Fruit fly (Drosophila melanogaster) whole organism, embryonic: ENCODE results near the gene CG11700.

Source experiments
- Ada2b ChIP-seq: fragments of 200-800 bp; sonication (Bioruptor generic); IDR thresholded peaks from 2 replicates; pipeline ENCODE4 v1.3.6; 2022; ENCODE audit warnings: missing biosample characterization, missing genetic modification characterization
- Awh ChIP-seq: fragments of 200-800 bp; sonication (Bioruptor generic); IDR thresholded peaks from 2 replicates; pipeline ENCODE4, ENCODE4 v1.3.6; 2022; ENCODE audit warnings: missing biosample characterization, missing genetic modification characterization
- B-H1 ChIP-seq: fragments of 200-800 bp; sonication (Bioruptor generic); IDR thresholded peaks from 3 replicates; pipeline ENCODE4 v1.3.6; 2022; ENCODE audit warnings: missing biosample characterization, missing genetic modification characterization
- CG12659 ChIP-seq: fragments of 200-800 bp; sonication (Bioruptor generic); optimal IDR thresholded peaks from 3 replicates; lab custom pipeline; 2017; ENCODE audit warnings: mild to moderate bottlenecking, missing biosample characterization, missing genetic modification reagents, missing genetic modification characterization
- CG14965 ChIP-seq: fragments of 200-800 bp; sonication (Bioruptor generic); optimal IDR thresholded peaks from 2 replicates; lab custom pipeline; 2016; ENCODE audit warnings: missing biosample characterization, missing genetic modification characterization, borderline replicate concordance
- CG17186 ChIP-seq: fragments of 200-800 bp; sonication (Bioruptor generic); optimal IDR thresholded peaks from 3 replicates; lab custom pipeline; 2017; ENCODE audit warnings: missing biosample characterization, missing genetic modification reagents, missing genetic modification characterization
- CG17328 ChIP-seq: fragments of 200-800 bp; sonication (Bioruptor generic); IDR thresholded peaks from 2 replicates; pipeline ENCODE4 v1.3.6; 2022; ENCODE audit warnings: missing biosample characterization, missing genetic modification characterization
- CG17361 ChIP-seq: fragments of 200-800 bp; sonication (Bioruptor generic); IDR thresholded peaks from 3 replicates; pipeline ENCODE4 v1.3.6; 2022; ENCODE audit warnings: missing biosample characterization, missing genetic modification characterization
- CG30020 ChIP-seq: fragments of 200-800 bp; optimal IDR thresholded peaks from 2 replicates; lab custom pipeline; 2019; ENCODE audit warnings: missing biosample characterization, mild to moderate bottlenecking, missing genetic modification characterization, moderate library complexity
- CG30403 ChIP-seq: fragments of 200-800 bp; sonication (Bioruptor generic); optimal IDR thresholded peaks from 3 replicates; lab custom pipeline; 2016; ENCODE audit warnings: missing biosample characterization, missing genetic modification characterization
- CG31224 ChIP-seq: fragments of 200-800 bp; sonication (Bioruptor generic); IDR thresholded peaks from 2 replicates; pipeline ENCODE4 v1.3.6; 2022; ENCODE audit warnings: missing biosample characterization, missing genetic modification characterization
- CG31365 ChIP-seq: fragments of 200-800 bp; sonication (Bioruptor generic); optimal IDR thresholded peaks from 2 replicates; lab custom pipeline; 2018; ENCODE audit warnings: missing biosample characterization, mild to moderate bottlenecking, missing genetic modification characterization
- CG33213 ChIP-seq: fragments of 200-800 bp; sonication (Bioruptor generic); optimal IDR thresholded peaks from 3 replicates; lab custom pipeline; 2016; ENCODE audit warnings: missing biosample characterization, missing genetic modification characterization
- CG4730 ChIP-seq: fragments of 200-800 bp; sonication (Bioruptor generic); IDR thresholded peaks from 2 replicates; pipeline ENCODE4 v1.3.6; 2022; ENCODE audit warnings: missing biosample characterization, missing genetic modification characterization
- CG6254 ChIP-seq: fragments of 200-800 bp; sonication (Bioruptor generic); optimal IDR thresholded peaks from 3 replicates; lab custom pipeline; 2017; ENCODE audit warnings: mild to moderate bottlenecking, missing biosample characterization, missing genetic modification reagents, missing genetic modification characterization
- CG7987 ChIP-seq: fragments of 200-800 bp; sonication (Bioruptor generic); optimal IDR thresholded peaks from 2 replicates; lab custom pipeline; 2018; ENCODE audit warnings: missing biosample characterization, mild to moderate bottlenecking, missing genetic modification characterization, moderate library complexity
- CG8290 ChIP-seq, 3 experiments: fragments of 200-800 bp; sonication (Bioruptor generic); optimal IDR thresholded peaks; 2 replicates each; lab custom pipeline; 2016 to 2019; ENCODE audit warnings: missing biosample characterization in 3 of 3, missing genetic modification characterization in 3 of 3, mild to moderate bottlenecking in 2 of 3, moderate library complexity in 1 of 3
- CG9609 ChIP-seq: fragments of 200-800 bp; sonication (Bioruptor generic); optimal IDR thresholded peaks from 3 replicates; lab custom pipeline; 2016; ENCODE audit warnings: missing biosample characterization, missing genetic modification characterization
- CG9817 ChIP-seq: fragments of 200-800 bp; sonication (Bioruptor generic); optimal IDR thresholded peaks from 2 replicates; lab custom pipeline; 2018; ENCODE audit warnings: missing biosample characterization, mild to moderate bottlenecking, missing genetic modification characterization, moderate library complexity
- Dref ChIP-seq: fragments of 200-800 bp; sonication (Bioruptor generic); IDR thresholded peaks from 2 replicates; pipeline ENCODE4 v1.3.6; 2022; ENCODE audit warnings: missing biosample characterization, missing genetic modification characterization
- E2f1 ChIP-seq: fragments of 200-800 bp; sonication (Bioruptor generic); IDR thresholded peaks from 2 replicates; pipeline ENCODE4 v1.3.6; 2022; ENCODE audit warnings: missing biosample characterization, missing genetic modification characterization
- Eip74EF ChIP-seq, 2 experiments: fragments of 200-800 bp in 1 of 2; fragments of >200 bp in 1 of 2; sonication (Bioruptor generic) in 1 of 2; optimal IDR thresholded peaks; 2 replicates each; lab custom pipeline; 2017 to 2019; ENCODE audit warnings: missing biosample characterization in 2 of 2, missing genetic modification characterization in 2 of 2, mild to moderate bottlenecking in 1 of 2, moderate library complexity in 1 of 2
- Elba2 ChIP-seq: fragments of 200-800 bp; sonication (Bioruptor generic); optimal IDR thresholded peaks from 3 replicates; lab custom pipeline; 2016; ENCODE audit warnings: missing biosample characterization, missing genetic modification characterization
- Fer3 ChIP-seq: fragments of 200-800 bp; sonication (Bioruptor generic); optimal IDR thresholded peaks from 2 replicates; lab custom pipeline; 2018; ENCODE audit warnings: missing biosample characterization, mild to moderate bottlenecking, missing genetic modification characterization, moderate library complexity
- H15 ChIP-seq: fragments of 200-800 bp; sonication (Bioruptor generic); IDR thresholded peaks from 3 replicates; pipeline ENCODE4 v1.3.6; 2022; ENCODE audit warnings: missing biosample characterization, missing genetic modification characterization
- Hr78 ChIP-seq, 2 experiments: fragments of 200-800 bp in 1 of 2; fragments of >200 bp in 1 of 2; sonication (Bioruptor generic) in 1 of 2; optimal IDR thresholded peaks; 2 replicates each; lab custom pipeline; 2017 to 2019; ENCODE audit warnings: missing biosample characterization in 2 of 2, missing genetic modification characterization in 2 of 2, mild to moderate bottlenecking in 1 of 2, moderate library complexity in 1 of 2
- MBD-R2 ChIP-seq: fragments of 200-800 bp; sonication (Bioruptor generic); IDR thresholded peaks from 2 replicates; pipeline ENCODE4 v1.3.6; 2022; ENCODE audit warnings: missing biosample characterization, missing genetic modification characterization
- Max ChIP-seq: fragments of 200-800 bp; sonication (Bioruptor generic); optimal IDR thresholded peaks from 2 replicates; lab custom pipeline; 2016; ENCODE audit warnings: missing biosample characterization, mild to moderate bottlenecking, missing genetic modification characterization
- Nf-YB ChIP-seq: fragments of 200-800 bp; sonication (Bioruptor generic); optimal IDR thresholded peaks from 3 replicates; lab custom pipeline; 2019; ENCODE audit warnings: missing biosample characterization, mild to moderate bottlenecking, missing genetic modification characterization, moderate library complexity
- Rfx ChIP-seq: fragments of 200-800 bp; sonication (Bioruptor generic); IDR thresholded peaks from 2 replicates; pipeline ENCODE4 v1.3.6; 2022; ENCODE audit warnings: missing biosample characterization, missing genetic modification characterization
- Trl ChIP-seq, 3 experiments: fragments of >200 bp in 2 of 3; fragments of 200-800 bp in 1 of 3; sonication (Bioruptor generic) in 1 of 3; optimal IDR thresholded peaks; 2 replicates in 1 of 3; 3 replicates in 2 of 3; lab custom pipeline; 2016 to 2017; ENCODE audit warnings: missing biosample characterization in 1 of 3, missing genetic modification characterization in 1 of 3
- bowl ChIP-seq: fragments of 200-800 bp; sonication (Bioruptor generic); IDR thresholded peaks from 2 replicates; pipeline ENCODE4 v1.3.6; 2022; ENCODE audit warnings: missing biosample characterization, missing genetic modification characterization
- chinmo ChIP-seq: fragments of 200-800 bp; sonication (Bioruptor generic); IDR thresholded peaks from 4 replicates; pipeline ENCODE4 v1.3.6; 2022; ENCODE audit warnings: missing biosample characterization, missing genetic modification characterization; ENCODE audit not compliant: partially characterized antibody
- chn ChIP-seq: fragments of 200-800 bp; sonication (Bioruptor generic); optimal IDR thresholded peaks from 2 replicates; lab custom pipeline; 2016; ENCODE audit warnings: missing biosample characterization, missing genetic modification characterization
- croc ChIP-seq: fragments of 200-800 bp; sonication (Bioruptor generic); conservative IDR thresholded peaks from 3 replicates; pipeline ENCODE4 v1.3.6; 2022; ENCODE audit warnings: missing biosample characterization, missing genetic modification characterization
- dan ChIP-seq: fragments of 200-800 bp; sonication (Bioruptor generic); IDR thresholded peaks from 2 replicates; pipeline ENCODE4 v1.3.6; 2022; ENCODE audit warnings: missing biosample characterization, missing genetic modification characterization
- ems ChIP-seq: fragments of 200-800 bp; sonication (Bioruptor generic); optimal IDR thresholded peaks from 3 replicates; lab custom pipeline; 2016; ENCODE audit warnings: missing biosample characterization, missing genetic modification characterization
- fd102C ChIP-seq: fragments of 200-800 bp; sonication (Bioruptor generic); optimal IDR thresholded peaks from 2 replicates; lab custom pipeline; 2018; ENCODE audit warnings: missing biosample characterization, mild to moderate bottlenecking, missing genetic modification characterization, moderate library complexity
- fd3F ChIP-seq: fragments of 200-800 bp; sonication (Bioruptor generic); optimal IDR thresholded peaks from 2 replicates; lab custom pipeline; 2018; ENCODE audit warnings: missing biosample characterization, mild to moderate bottlenecking, missing genetic modification characterization, moderate library complexity
- ftz-f1 ChIP-seq: fragments of 200-800 bp; sonication (Bioruptor generic); optimal IDR thresholded peaks from 2 replicates; lab custom pipeline; 2016; ENCODE audit warnings: missing biosample characterization, missing genetic modification characterization
- gt ChIP-seq: fragments of 200-800 bp; sonication (Bioruptor generic); IDR thresholded peaks from 2 replicates; pipeline ENCODE4 v1.3.6; 2022; ENCODE audit warnings: missing biosample characterization, missing genetic modification characterization
- lilli ChIP-seq: fragments of 200-800 bp; sonication (Bioruptor generic); optimal IDR thresholded peaks from 3 replicates; lab custom pipeline; 2016; ENCODE audit warnings: missing biosample characterization, missing genetic modification characterization
- lov ChIP-seq, 2 experiments: fragments of 200-800 bp in 1 of 2; fragments of >200 bp in 1 of 2; sonication (Bioruptor generic) in 1 of 2; IDR thresholded peaks in 1 of 2; optimal IDR thresholded peaks in 1 of 2; 2 replicates in 1 of 2; 3 replicates in 1 of 2; pipeline versions ENCODE4 v1.3.6 to Lab custom; 2017 to 2022; ENCODE audit warnings: missing biosample characterization in 1 of 2, missing genetic modification characterization in 1 of 2
- nom ChIP-seq: fragments of 200-800 bp; sonication (Bioruptor generic); optimal IDR thresholded peaks from 2 replicates; lab custom pipeline; 2017; ENCODE audit warnings: missing biosample characterization, missing genetic modification characterization, mild to moderate bottlenecking, moderate library complexity, missing genetic modification reagents
- shn ChIP-seq: fragments of 200-800 bp; sonication (Bioruptor generic); optimal IDR thresholded peaks from 3 replicates; lab custom pipeline; 2016; ENCODE audit warnings: missing biosample characterization, missing genetic modification characterization
- tio ChIP-seq: fragments of 200-800 bp; sonication (Bioruptor generic); optimal IDR thresholded peaks from 2 replicates; lab custom pipeline; 2017; ENCODE audit warnings: missing biosample characterization, missing genetic modification characterization, inconsistent platforms

CG11700 gene

dm6 chrX:6330369-6330949, 47.1 kb upstream of the CG11700 start, which contains the start of gene CG42240 (continued):
- TF ChIP-seq fd102C, result peak; percentile 46
- TF ChIP-seq MBD-R2, result peak; percentile 23; the same call in 1 of the 2 replicates
- peak; percentile 82 for TF ChIP-seq CG9817 (tag; lab: Kevin White, UChicago)
- peak; percentile 11 for TF ChIP-seq ftz-f1 (GFP tag; lab: Kevin White, UChicago)
- peak; percentile 88 for TF ChIP-seq chn (GFP tag; lab: Kevin White, UChicago)
- peak; percentile 91 for TF ChIP-seq Max (GFP tag; lab: Kevin White, UChicago)
- TF ChIP-seq E2f1 (GFP tag; lab: Robert Waterston, UW), result peak; percentile 76
- TF ChIP-seq dan (GFP tag; lab: Robert Waterston, UW), result peak; percentile 4; the same call in 1 of the 2 replicates
- TF ChIP-seq Awh (GFP tag; lab: Robert Waterston, UW), result peak; percentile 65; the same call in 1 of the 2 replicates
- peak; percentile 46; the same call in 1 of the 2 replicates for TF ChIP-seq bowl
- peak; percentile 82 for TF ChIP-seq croc

dm6 chrX:6316858-6317474, 33.6 kb upstream of the CG11700 start:
- no peak for TF ChIP-seq CG8290 (GFP tag; optimal IDR thresholded peaks at IDR 0.05; lab: Kevin White, UChicago)
- peak in 1 of 2 experiments; percentile 83 for TF ChIP-seq CG8290 (tag; optimal IDR thresholded peaks at IDR 0.05; lab: Kevin White, UChicago)
- TF ChIP-seq Rfx (GFP tag; lab: Robert Waterston, UW), result peak; percentile 82
- TF ChIP-seq chinmo (GFP tag; lab: Robert Waterston, UW), result no peak
- TF ChIP-seq gt (GFP tag; lab: Robert Waterston, UW), result 0 out of 2 replicates have a peak, but pooled peaks have one; percentile 24
- no peak for TF ChIP-seq Hr78 (GFP tag; optimal IDR thresholded peaks at IDR 0.05; lab: Kevin White, UChicago)
- TF ChIP-seq CG12659 (GFP tag; lab: Kevin White, UChicago), result peak; percentile 66
- 0 out of 2 replicates have a peak, but pooled peaks have one; percentile 27 for TF ChIP-seq CG4730 (GFP tag; lab: Robert Waterston, UW)
- no peak for TF ChIP-seq CG33213 (GFP tag; lab: Kevin White, UChicago)
- no peak for TF ChIP-seq lov (optimal IDR thresholded peaks at IDR 0.05; lab: Kevin White, UChicago)
- TF ChIP-seq lov (GFP tag; IDR thresholded peaks at IDR 0.05; lab: Robert Waterston, UW), result no peak
- no peak for TF ChIP-seq Eip74EF (GFP tag; optimal IDR thresholded peaks at IDR 0.05; lab: Kevin White, UChicago)
- TF ChIP-seq CG14965 (GFP tag; lab: Kevin White, UChicago), result no peak
- no peak for TF ChIP-seq Dref (GFP tag; lab: Robert Waterston, UW)
- peak; percentile 64 for TF ChIP-seq CG30403 (GFP tag; lab: Kevin White, UChicago)
- peak; percentile 68 for TF ChIP-seq CG17328 (GFP tag; lab: Robert Waterston, UW)
- TF ChIP-seq Fer3 (tag; lab: Kevin White, UChicago), result peak; percentile 70
- TF ChIP-seq Nf-YB, result no peak
- peak; percentile 58 for TF ChIP-seq B-H1 (GFP tag; lab: Robert Waterston, UW)
- no peak for TF ChIP-seq CG31365 (tag; lab: Kevin White, UChicago)
- TF ChIP-seq CG9609, result no peak
- TF ChIP-seq shn (GFP tag; lab: Kevin White, UChicago), result no peak
- TF ChIP-seq ems (GFP tag; lab: Kevin White, UChicago), result no peak
- no peak for TF ChIP-seq CG7987 (GFP tag; lab: Kevin White, UChicago)
- TF ChIP-seq tio (GFP tag; lab: Kevin White, UChicago), result no peak
- no peak for TF ChIP-seq CG6254 (GFP tag; lab: Kevin White, UChicago)
- peak; percentile 75 for TF ChIP-seq Ada2b
- peak; percentile 61; the same call in 2 of the 3 replicates for TF ChIP-seq H15
- no peak for TF ChIP-seq Trl (optimal IDR thresholded peaks at IDR 0.05; lab: Kevin White, UChicago)
- TF ChIP-seq Trl (GFP tag; optimal IDR thresholded peaks at IDR 0.05; lab: Kevin White, UChicago), result no peak
- TF ChIP-seq CG17186 (GFP tag; lab: Kevin White, UChicago), result no peak
- no peak for TF ChIP-seq nom (GFP tag; lab: Kevin White, UChicago)
- peak; percentile 57 for TF ChIP-seq lilli (GFP tag; lab: Kevin White, UChicago)
- TF ChIP-seq CG31224 (GFP tag; lab: Robert Waterston, UW), result peak; percentile 57; the same call in 1 of the 2 replicates
- no peak; the same call in 2 of the 3 replicates for TF ChIP-seq CG17361
- peak; percentile 60 for TF ChIP-seq fd3F (GFP tag; lab: Kevin White, UChicago)
- TF ChIP-seq CG30020, result no peak
- no peak for TF ChIP-seq Elba2 (GFP tag; lab: Kevin White, UChicago)
